Worm (Caenorhabditis elegans) whole organism, mixed stage, embryonic: ENCODE measurements around the gene nono-1.

ENCODE experiments used
- M03D4.4 ChIP-seq: sonication (generic microtip); optimal IDR thresholded peaks from 2 replicates; lab custom pipeline; 2017; ENCODE audit warnings: mild to moderate bottlenecking, missing genetic modification characterization, missing compliant biosample characterization
- bed-3 ChIP-seq: fragments of 200-800 bp; sonication (Bioruptor generic); optimal IDR thresholded peaks from 3 replicates; lab custom pipeline; 2018; ENCODE audit warnings: mild to moderate bottlenecking, missing genetic modification characterization, moderate library complexity, missing compliant biosample characterization
- blmp-1 ChIP-seq: fragments of 150-350 bp; optimal IDR thresholded peaks from 2 replicates; lab custom pipeline; 2014; ENCODE audit warnings: missing biosample characterization, missing genetic modification characterization
- ceh-39 ChIP-seq: fragments of 150-350 bp; optimal IDR thresholded peaks from 2 replicates; lab custom pipeline; 2014; ENCODE audit warnings: missing biosample characterization, missing genetic modification characterization
- ces-1 ChIP-seq: fragments of 150-350 bp; optimal IDR thresholded peaks from 2 replicates; lab custom pipeline; 2014; ENCODE audit warnings: missing biosample characterization, missing genetic modification reagents, missing genetic modification characterization
- cnd-1 ChIP-seq: fragments of 200-800 bp; sonication (Bioruptor generic); optimal IDR thresholded peaks from 2 replicates; lab custom pipeline; 2018; ENCODE audit warnings: mild to moderate bottlenecking, missing genetic modification characterization, missing compliant biosample characterization
- elt-1 ChIP-seq: sonication (generic microtip); optimal IDR thresholded peaks from 2 replicates; lab custom pipeline; 2017; ENCODE audit warnings: missing genetic modification characterization, mild to moderate bottlenecking, missing compliant biosample characterization, antibody characterized with exemption, moderate library complexity, borderline replicate concordance; ENCODE audit not compliant: insufficient read depth
- flh-1 ChIP-seq: fragments of 200-800 bp; sonication (Bioruptor generic); optimal IDR thresholded peaks from 2 replicates; lab custom pipeline; 2018; ENCODE audit warnings: mild to moderate bottlenecking, missing genetic modification characterization, moderate library complexity, missing compliant biosample characterization
- ham-2 ChIP-seq: fragments of 200-800 bp; sonication (Bioruptor generic); optimal IDR thresholded peaks from 2 replicates; lab custom pipeline; 2018; ENCODE audit warnings: mild to moderate bottlenecking, missing genetic modification characterization, missing compliant biosample characterization
- hlh-1 ChIP-seq: fragments of 150-350 bp; optimal IDR thresholded peaks from 2 replicates; lab custom pipeline; 2014; ENCODE audit warnings: missing biosample characterization, missing genetic modification reagents, missing genetic modification characterization
- lin-13 ChIP-seq: fragments of 150-350 bp; optimal IDR thresholded peaks from 2 replicates; lab custom pipeline; 2014; ENCODE audit warnings: missing biosample characterization, missing genetic modification characterization
- lin-32 ChIP-seq: fragments of 200-800 bp; sonication (Bioruptor generic); optimal IDR thresholded peaks from 2 replicates; lab custom pipeline; 2018; ENCODE audit warnings: mild to moderate bottlenecking, missing genetic modification characterization, missing compliant biosample characterization
- mab-5 ChIP-seq: fragments of 150-350 bp; optimal IDR thresholded peaks from 2 replicates; lab custom pipeline; 2014; ENCODE audit warnings: missing biosample characterization, missing genetic modification characterization
- mep-1 ChIP-seq: fragments of 150-350 bp; optimal IDR thresholded peaks from 2 replicates; lab custom pipeline; 2017; ENCODE audit warnings: missing biosample characterization, missing genetic modification reagents, missing genetic modification characterization, inconsistent platforms
- mls-2 ChIP-seq: sonication (generic microtip); optimal IDR thresholded peaks from 2 replicates; lab custom pipeline; 2016; ENCODE audit warnings: mild to moderate bottlenecking, missing genetic modification characterization, moderate library complexity, missing compliant biosample characterization
- nhr-2 ChIP-seq: fragments of 150-350 bp; optimal IDR thresholded peaks from 2 replicates; lab custom pipeline; 2014; ENCODE audit warnings: missing biosample characterization, missing genetic modification characterization
- nhr-237 ChIP-seq: fragments of 150-350 bp; optimal IDR thresholded peaks from 2 replicates; lab custom pipeline; 2014; ENCODE audit warnings: missing biosample characterization, missing genetic modification characterization
- nhr-28 ChIP-seq: fragments of 150-350 bp; optimal IDR thresholded peaks from 2 replicates; lab custom pipeline; 2014; ENCODE audit warnings: missing biosample characterization, missing genetic modification characterization
- sptf-1 ChIP-seq: sonication (generic microtip); optimal IDR thresholded peaks from 2 replicates; lab custom pipeline; 2017; ENCODE audit warnings: mild to moderate bottlenecking, missing genetic modification characterization, moderate library complexity, missing compliant biosample characterization
- tbx-8 ChIP-seq: fragments of 200-800 bp; sonication (Bioruptor generic); optimal IDR thresholded peaks from 2 replicates; lab custom pipeline; 2018; ENCODE audit warnings: mild to moderate bottlenecking, missing genetic modification characterization, moderate library complexity, missing compliant biosample characterization
- unc-120 ChIP-seq: sonication (generic microtip); optimal IDR thresholded peaks from 2 replicates; lab custom pipeline; 2017; ENCODE audit warnings: missing genetic modification characterization, missing compliant biosample characterization; ENCODE audit not compliant: poor library complexity, severe bottlenecking
- unc-62 ChIP-seq: fragments of 150-350 bp; optimal IDR thresholded peaks from 2 replicates; lab custom pipeline; 2014; ENCODE audit warnings: missing biosample characterization, missing genetic modification reagents, missing genetic modification characterization
- zip-8 ChIP-seq: fragments of 150-350 bp; optimal IDR thresholded peaks from 2 replicates; lab custom pipeline; 2014; ENCODE audit warnings: missing biosample characterization, missing genetic modification characterization
- ztf-11 ChIP-seq: fragments of 150-350 bp; optimal IDR thresholded peaks from 2 replicates; lab custom pipeline; 2014; ENCODE audit warnings: missing biosample characterization, missing genetic modification characterization

nono-1 gene

ce11 chrIII:5939453-5940296 is 18.4 kb downstream of the nono-1 start, which contains the start of gene ubq-1:
Gene ubq-1 (plus strand): TSS chrIII:5940254.
- TF ChIP-seq mls-2 (tag; lab: Kevin White, UChicago), result peak; percentile 50
- peak; percentile 66 for TF ChIP-seq M03D4.4 (tag; lab: Kevin White, UChicago)
- TF ChIP-seq cnd-1, result peak; percentile 58
- TF ChIP-seq lin-13 (tag; lab: Kevin White, UChicago), result no peak
- no peak for TF ChIP-seq unc-120 (tag; lab: Kevin White, UChicago)

ce11 chrIII:5938790-5939452 is 19.1 kb downstream of the nono-1 start:
- TF ChIP-seq zip-8 (tag; lab: Kevin White, UChicago), result peak; percentile 71
- TF ChIP-seq bed-3 (GFP tag; lab: Kevin White, UChicago), result no peak

ce11 chrIII:5938013-5938412 is 20.0 kb downstream of the nono-1 start:
- TF ChIP-seq hlh-1 (tag; lab: Kevin White, UChicago) (no peak), nhr-28 (tag; lab: Kevin White, UChicago) (no peak), elt-1 (tag; lab: Kevin White, UChicago) (peak; percentile 78), blmp-1 (peak; percentile 45), ham-2 (peak; percentile 57), nhr-2 (tag; lab: Kevin White, UChicago) (no peak), nhr-237 (tag; lab: Kevin White, UChicago) (peak; percentile 76)

ce11 chrIII:5936992-5937391 is 21.1 kb downstream of the nono-1 start, which contains the start of gene EGAP1.1:
Gene EGAP1.1 (minus strand): TSS chrIII:5937220.
- TF ChIP-seq mep-1 (no peak), sptf-1 (tag; lab: Kevin White, UChicago) (no peak), mab-5 (no peak)
- TF ChIP-seq, all 35 proteins: peak for 0

- TF ChIP-seq ces-1 (GFP tag; lab: Kevin White, UChicago) (peak; percentile 7), zip-8 (tag; lab: Kevin White, UChicago) (peak; percentile 71), M03D4.4 (tag; lab: Kevin White, UChicago) (no peak)
Observed at ce11 chrIII:5934138-5934658, 23.8 kb downstream of the nono-1 start.

- TF ChIP-seq bed-3 (GFP tag; lab: Kevin White, UChicago) (no peak), lin-32 (GFP tag; lab: Kevin White, UChicago) (no peak), ces-1 (GFP tag; lab: Kevin White, UChicago) (no peak), ceh-39 (tag; lab: Kevin White, UChicago) (no peak), ztf-11 (no peak), tbx-8 (no peak), sptf-1 (tag; lab: Kevin White, UChicago) (no peak)
Observed at ce11 chrIII:5932853-5933252, 25.2 kb downstream of the nono-1 start, which contains the start of gene zmp-1. Gene zmp-1 (minus strand): TSS chrIII:5932953.

- peak; percentile 62 for TF ChIP-seq unc-62 (GFP tag; lab: Kevin White, UChicago)
- TF ChIP-seq flh-1 (GFP tag; lab: Kevin White, UChicago), result no peak
- peak; percentile 97 for TF ChIP-seq hlh-1 (tag; lab: Kevin White, UChicago)
- TF ChIP-seq unc-120 (tag; lab: Kevin White, UChicago), result peak; percentile 81
- no peak for TF ChIP-seq bed-3 (GFP tag; lab: Kevin White, UChicago)
Observed at ce11 chrIII:5931433-5931994, 26.5 kb downstream of the nono-1 start, which contains the start of gene EGAP1.5. Gene EGAP1.5 (plus strand): TSS chrIII:5931721.
